Worm (Caenorhabditis elegans) whole organism, L1 larva: ENCODE results near the gene C09G1.2.

Source experiments
- alr-1 ChIP-seq: fragments of 200-800 bp; sonication (Bioruptor generic); optimal IDR thresholded peaks from 2 replicates; lab custom pipeline; 2018; ENCODE audit warnings: borderline replicate concordance, mild to moderate bottlenecking, missing genetic modification characterization, missing compliant biosample characterization
- ama-1 ChIP-seq: fragments of 150-350 bp; optimal IDR thresholded peaks from 2 replicates; lab custom pipeline; 2014
- ceh-8 ChIP-seq: fragments of 200-800 bp; sonication (Bioruptor generic); optimal IDR thresholded peaks from 2 replicates; lab custom pipeline; 2018; ENCODE audit warnings: mild to moderate bottlenecking, missing genetic modification characterization, moderate library complexity, missing compliant biosample characterization
- ceh-90 ChIP-seq: sonication (generic microtip); optimal IDR thresholded peaks from 2 replicates; lab custom pipeline; 2016; ENCODE audit warnings: missing genetic modification characterization, missing compliant biosample characterization
- dpl-1 ChIP-seq, 3 experiments: fragments of 150-350 bp in 2 of 3; sonication (generic microtip) in 1 of 3; optimal IDR thresholded peaks; 2 replicates each; lab custom pipeline; 2014 to 2017; ENCODE audit warnings: missing biosample characterization in 3 of 3, missing genetic modification characterization in 3 of 3, missing genetic modification reagents in 3 of 3
- efl-1 ChIP-seq, 4 experiments: fragments of 150-350 bp; optimal IDR thresholded peaks in 3 of 4; peaks in 1 of 4; 1 replicate in 1 of 4; 2 replicates in 3 of 4; lab custom pipeline; 2014; ENCODE audit warnings: missing biosample characterization in 2 of 4, missing genetic modification characterization in 2 of 4, missing genetic modification reagents in 2 of 4
- egl-27 ChIP-seq, 2 experiments: fragments of 150-350 bp in 1 of 2; sonication (generic microtip); optimal IDR thresholded peaks; 3 replicates each; lab custom pipeline; 2017 to 2018; ENCODE audit warnings: missing biosample characterization in 2 of 2, missing genetic modification characterization in 2 of 2, missing genetic modification reagents in 2 of 2
- elt-2 ChIP-seq: sonication (generic microtip); optimal IDR thresholded peaks from 2 replicates; lab custom pipeline; 2016; ENCODE audit warnings: missing genetic modification characterization, mild to moderate bottlenecking, inconsistent platforms, missing compliant biosample characterization, missing genetic modification reagents
- ets-5 ChIP-seq: fragments of 200-800 bp; sonication (Bioruptor generic); IDR thresholded peaks from 2 replicates; pipeline ENCODE4 v1.3.6; 2022; ENCODE audit warnings: missing genetic modification characterization, missing compliant biosample characterization
- fkh-10 ChIP-seq: sonication (generic microtip); optimal IDR thresholded peaks from 2 replicates; lab custom pipeline; 2017; ENCODE audit warnings: missing biosample characterization, missing genetic modification reagents, missing genetic modification characterization
- grh-1 ChIP-seq: fragments of 200-800 bp; sonication (Bioruptor generic); IDR thresholded peaks from 2 replicates; pipeline ENCODE4 v1.3.6; 2022; ENCODE audit warnings: missing genetic modification reagents, missing genetic modification characterization, missing compliant biosample characterization
- hlh-17 ChIP-seq: fragments of 200-800 bp; sonication (Bioruptor generic); optimal IDR thresholded peaks from 2 replicates; lab custom pipeline; 2018; ENCODE audit warnings: missing genetic modification characterization, mild to moderate bottlenecking, missing compliant biosample characterization, moderate library complexity, borderline replicate concordance
- jun-1 ChIP-seq: fragments of 150-350 bp; optimal IDR thresholded peaks from 2 replicates; lab custom pipeline; 2014; ENCODE audit warnings: missing biosample characterization, missing genetic modification reagents, missing genetic modification characterization
- lin-13 ChIP-seq: fragments of 150-350 bp; optimal IDR thresholded peaks from 2 replicates; lab custom pipeline; 2014; ENCODE audit warnings: missing biosample characterization, missing genetic modification reagents, missing genetic modification characterization
- lin-14 ChIP-seq: fragments of 200-800 bp; sonication (Bioruptor generic); optimal IDR thresholded peaks from 2 replicates; lab custom pipeline; 2018; ENCODE audit warnings: mild to moderate bottlenecking, missing genetic modification characterization, moderate library complexity, missing compliant biosample characterization
- lin-15B ChIP-seq: fragments of 150-350 bp; sonication (generic microtip); optimal IDR thresholded peaks from 3 replicates; lab custom pipeline; 2014; ENCODE audit warnings: missing biosample characterization, missing genetic modification characterization
- lir-3 ChIP-seq: sonication (generic microtip); optimal IDR thresholded peaks from 2 replicates; lab custom pipeline; 2016; ENCODE audit warnings: mild to moderate bottlenecking, missing genetic modification characterization, moderate library complexity, missing compliant biosample characterization; ENCODE audit not compliant: poor library complexity
- lsy-2 ChIP-seq, 2 experiments: fragments of 150-350 bp; optimal IDR thresholded peaks; 2 replicates each; lab custom pipeline; 2014; ENCODE audit warnings: missing biosample characterization in 2 of 2, missing genetic modification characterization in 2 of 2
- mef-2 ChIP-seq: fragments of 150-350 bp; optimal IDR thresholded peaks from 2 replicates; lab custom pipeline; 2014; ENCODE audit warnings: missing biosample characterization, missing genetic modification characterization
- mep-1 ChIP-seq: fragments of 150-350 bp; optimal IDR thresholded peaks from 2 replicates; lab custom pipeline; 2014; ENCODE audit warnings: missing biosample characterization, missing genetic modification characterization
- nhr-11 ChIP-seq: fragments of 150-350 bp; optimal IDR thresholded peaks from 2 replicates; lab custom pipeline; 2014; ENCODE audit warnings: missing biosample characterization, missing genetic modification characterization
- nhr-237 ChIP-seq: fragments of 150-350 bp; optimal IDR thresholded peaks from 2 replicates; lab custom pipeline; 2014; ENCODE audit warnings: missing biosample characterization, missing genetic modification characterization
- nhr-28 ChIP-seq: fragments of 150-350 bp; optimal IDR thresholded peaks from 2 replicates; lab custom pipeline; 2014; ENCODE audit warnings: missing biosample characterization, missing genetic modification characterization
- nhr-85 ChIP-seq: sonication (generic microtip); peaks from one replicate; lab custom pipeline; 2016; ENCODE audit warnings: missing genetic modification characterization, inconsistent platforms, missing compliant biosample characterization
- pax-3 ChIP-seq: fragments of 200-800 bp; sonication (Bioruptor generic); optimal IDR thresholded peaks from 2 replicates; lab custom pipeline; 2018; ENCODE audit warnings: mild to moderate bottlenecking, missing genetic modification characterization, moderate library complexity, missing compliant biosample characterization
- rnt-1 ChIP-seq: sonication (generic microtip); optimal IDR thresholded peaks from 2 replicates; lab custom pipeline; 2016; ENCODE audit warnings: mild to moderate bottlenecking, missing genetic modification characterization, moderate library complexity, missing compliant biosample characterization
- skn-1 ChIP-seq: fragments of 150-350 bp; optimal IDR thresholded peaks from 2 replicates; lab custom pipeline; 2014; ENCODE audit warnings: missing biosample characterization, missing genetic modification characterization
- snpc-4 ChIP-seq: fragments of 150-350 bp; optimal IDR thresholded peaks from 2 replicates; lab custom pipeline; 2014; ENCODE audit warnings: missing biosample characterization, missing genetic modification characterization
- snu-23 ChIP-seq: sonication (generic microtip); optimal IDR thresholded peaks from 2 replicates; lab custom pipeline; 2016; ENCODE audit warnings: missing genetic modification characterization, missing compliant biosample characterization
- sup-37 ChIP-seq: fragments of 200-800 bp; sonication (Bioruptor generic); optimal IDR thresholded peaks from 2 replicates; lab custom pipeline; 2018; ENCODE audit warnings: mild to moderate bottlenecking, missing genetic modification characterization, missing compliant biosample characterization
- xbp-1 ChIP-seq: sonication (generic microtip); optimal IDR thresholded peaks from 2 replicates; lab custom pipeline; 2016; ENCODE audit warnings: missing genetic modification characterization, missing compliant biosample characterization
- zag-1 ChIP-seq: fragments of 150-350 bp; optimal IDR thresholded peaks from 2 replicates; lab custom pipeline; 2014; ENCODE audit warnings: missing biosample characterization, missing genetic modification characterization
- zip-4 ChIP-seq: fragments of 200-800 bp; sonication (Bioruptor generic); optimal IDR thresholded peaks from 2 replicates; lab custom pipeline; 2018; ENCODE audit warnings: mild to moderate bottlenecking, missing genetic modification characterization, moderate library complexity, missing compliant biosample characterization
- ztf-4 ChIP-seq: fragments of 150-350 bp; optimal IDR thresholded peaks from 2 replicates; lab custom pipeline; 2014; ENCODE audit warnings: missing biosample characterization, missing genetic modification characterization

The C09G1.2 gene

DNA sequence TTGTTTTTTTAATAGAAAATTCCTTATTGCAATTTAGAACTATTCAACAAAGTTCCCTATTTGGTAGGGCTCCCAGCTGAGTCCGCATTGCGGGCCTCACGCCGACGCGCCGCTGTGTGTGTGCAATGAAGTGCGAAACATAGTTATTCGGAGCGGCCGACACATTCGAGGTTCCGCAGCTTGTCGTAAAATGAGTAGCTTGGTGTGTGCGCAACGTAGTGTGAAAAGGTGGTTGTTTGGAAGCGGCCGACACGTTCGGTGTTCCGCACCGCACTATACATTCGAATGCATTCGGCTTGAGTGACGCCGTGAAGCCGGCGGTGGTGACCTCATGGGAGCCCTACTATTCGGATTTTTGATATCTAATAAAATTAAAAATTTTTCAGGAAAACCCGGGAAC lies 28.9 kb downstream of the C09G1.2 start:
- TF ChIP-seq nhr-237 (no peak), mef-2 (tag; lab: Kevin White, UChicago) (no peak), sup-37 (GFP tag; lab: Kevin White, UChicago) (no peak), snpc-4 (tag; lab: Kevin White, UChicago) (peak; percentile 39), ama-1 (no peak), jun-1 (tag; lab: Kevin White, UChicago) (no peak), ets-5 (GFP tag; lab: Robert Waterston, UW) (no peak)

- TF ChIP-seq mep-1 (tag; lab: Kevin White, UChicago) (no peak), mef-2 (tag; lab: Kevin White, UChicago) (no peak), lir-3 (tag; lab: Kevin White, UChicago) (no peak), fkh-10 (GFP tag; lab: Kevin White, UChicago) (no peak), efl-1 (optimal IDR thresholded peaks at IDR 0.05; lab: Kevin White, UChicago) (no peak), efl-1 (GFP tag; optimal IDR thresholded peaks at IDR 0.05 in 1 of 2; lab: Kevin White, UChicago) (peak in 1 of 2 experiments; percentile 82)
These were observed 29.4 kb downstream of the C09G1.2 start for ce11 chrX:15953086-15953485.

DNA sequence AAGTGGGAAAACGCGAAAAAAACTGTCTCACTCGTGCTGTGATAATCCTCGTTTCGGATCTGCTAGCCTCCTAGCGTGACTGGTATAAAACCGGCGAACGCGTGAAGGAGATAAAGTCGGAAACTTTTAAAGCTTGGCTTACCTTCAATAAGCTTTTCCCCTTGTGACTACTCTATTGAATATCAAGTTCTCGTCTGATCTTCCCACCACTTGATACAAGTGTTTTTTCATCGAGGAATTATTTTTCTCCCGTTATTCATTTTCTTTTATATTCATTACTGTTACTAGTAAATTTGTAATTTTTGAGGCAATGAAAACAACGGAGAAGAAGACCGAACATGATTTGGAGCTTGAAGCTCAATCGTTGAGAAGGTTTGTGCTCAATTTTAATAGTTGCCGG lies 31.3 kb downstream of the C09G1.2 start, which contains the start of gene col-186:
col-186 (plus strand) TSS at position 301 of the 400 bp plus-strand sequence.
- TF ChIP-seq nhr-85: no peak
- no peak for TF ChIP-seq sup-37 (GFP tag; lab: Kevin White, UChicago)
- no peak for TF ChIP-seq pax-3 (tag; lab: Kevin White, UChicago)
- no peak for TF ChIP-seq nhr-11 (tag; lab: Kevin White, UChicago)
- no peak for TF ChIP-seq ztf-4 (tag; lab: Kevin White, UChicago)
- no peak for TF ChIP-seq dpl-1 (GFP tag; optimal IDR thresholded peaks at IDR 0.05; lab: Kevin White, UChicago)
- TF ChIP-seq egl-27 (tag; optimal IDR thresholded peaks at IDR 0.05; lab: Kevin White, UChicago): no peak
- TF ChIP-seq zag-1 (tag; lab: Kevin White, UChicago): no peak
- no peak for TF ChIP-seq skn-1 (tag; lab: Kevin White, UChicago)
- no peak for TF ChIP-seq mef-2 (tag; lab: Kevin White, UChicago)
- TF ChIP-seq grh-1 (GFP tag; lab: Robert Waterston, UW): no peak
- no peak for TF ChIP-seq zip-4 (GFP tag; lab: Kevin White, UChicago)
- TF ChIP-seq snu-23 (GFP tag; lab: Kevin White, UChicago): no peak
- TF ChIP-seq lin-15B (tag; lab: Kevin White, UChicago): no peak
- TF ChIP-seq nhr-28 (tag; lab: Kevin White, UChicago): no peak
- TF ChIP-seq ceh-8 (GFP tag; lab: Kevin White, UChicago): no peak
- no peak for TF ChIP-seq fkh-10 (GFP tag; lab: Kevin White, UChicago)
- no peak for TF ChIP-seq hlh-17 (GFP tag; lab: Kevin White, UChicago)
- TF ChIP-seq rnt-1: no peak
- TF ChIP-seq, all 84 proteins: peak for 0

DNA sequence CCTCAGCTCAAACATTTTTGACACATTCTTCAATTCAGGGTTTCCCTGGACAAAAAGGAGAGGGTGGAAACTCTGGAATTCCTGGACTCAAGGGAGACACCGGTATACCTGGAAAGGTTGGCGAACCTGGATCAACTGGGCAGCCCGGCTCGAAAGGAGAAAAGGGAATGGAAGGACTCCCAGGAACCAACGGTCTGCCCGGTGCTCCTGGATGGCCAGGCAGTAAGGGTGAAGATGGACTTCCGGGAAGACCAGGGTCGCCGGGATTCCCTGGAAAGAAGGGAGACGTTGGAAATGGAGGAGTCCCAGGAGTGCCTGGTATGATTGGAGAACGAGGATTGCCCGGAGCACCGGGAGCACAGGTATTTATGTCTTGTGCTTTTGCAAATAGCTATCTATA lies 36.7 kb downstream of the C09G1.2 start:
- TF ChIP-seq ama-1 (no peak), alr-1 (no peak), mef-2 (tag; lab: Kevin White, UChicago) (no peak), xbp-1 (tag; lab: Kevin White, UChicago) (no peak), zip-4 (GFP tag; lab: Kevin White, UChicago) (no peak), lin-13 (GFP tag; lab: Kevin White, UChicago) (no peak), ztf-4 (tag; lab: Kevin White, UChicago) (no peak), lsy-2 (tag; optimal IDR thresholded peaks at IDR 0.05; lab: Kevin White, UChicago) (no peak), elt-2 (no peak), grh-1 (GFP tag; lab: Robert Waterston, UW) (no peak), egl-27 (tag; optimal IDR thresholded peaks at IDR 0.05; lab: Kevin White, UChicago) (no peak), lin-14 (GFP tag; lab: Kevin White, UChicago) (no peak)

- TF ChIP-seq ceh-90 (no peak), efl-1 (optimal IDR thresholded peaks at IDR 0.05; lab: Kevin White, UChicago) (no peak), efl-1 (GFP tag; optimal IDR thresholded peaks at IDR 0.05 in 1 of 2; lab: Kevin White, UChicago) (peak in 1 of 2 experiments; percentile 1)
These were observed 38.3 kb downstream of the C09G1.2 start for ce11 chrX:15944198-15944597.
